Fruit fly (Drosophila melanogaster): Measurements from ENCODE around the gene naz.

DNA sequence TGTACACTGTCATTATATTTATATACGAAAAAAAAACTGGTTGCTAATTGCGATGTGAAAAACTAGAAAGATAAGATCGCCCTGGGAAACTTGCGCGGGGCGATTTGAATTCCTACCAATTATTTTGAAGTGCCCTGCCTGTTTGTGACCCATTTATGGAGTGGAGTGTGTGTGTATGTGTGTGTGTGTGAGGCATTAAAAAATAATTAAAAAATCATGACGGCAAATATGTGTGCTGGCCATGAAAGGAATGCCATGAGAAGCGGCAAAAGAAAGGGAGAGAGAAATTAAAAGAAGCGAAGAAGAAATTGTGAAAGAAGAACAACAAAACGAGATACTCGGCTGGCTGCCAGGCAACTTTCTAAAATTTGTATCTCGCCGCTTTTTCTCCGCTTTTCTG is 18.8 kb downstream of the naz start:
- TF ChIP-seq bab1 (GFP tag; optimal IDR thresholded peaks at IDR 0.05) (no peak), pad (GFP tag; optimal IDR thresholded peaks at IDR 0.05) (no peak), Hr96 (GFP tag; optimal IDR thresholded peaks at IDR 0.05) (no peak), CG5204 (GFP tag; optimal IDR thresholded peaks at IDR 0.05) (no peak), CG7101 (tag; optimal IDR thresholded peaks at IDR 0.05) (no peak)

Measured in whole organism, adult.